Worm (Caenorhabditis elegans): Measurements from ENCODE around the gene B0546.3.

- TF ChIP-seq unc-62 (GFP tag; optimal IDR thresholded peaks at IDR 0.05) (no peak), blmp-1 (tag; optimal IDR thresholded peaks at IDR 0.05) (no peak), mab-5 (tag; optimal IDR thresholded peaks at IDR 0.05) (no peak), lsy-2 (tag; optimal IDR thresholded peaks at IDR 0.05) (no peak), nhr-12 (tag; optimal IDR thresholded peaks at IDR 0.05) (no peak), snpc-4 (tag; optimal IDR thresholded peaks at IDR 0.05) (no peak), elt-3 (tag; optimal IDR thresholded peaks at IDR 0.05) (no peak), ceh-83 (GFP tag; optimal IDR thresholded peaks at IDR 0.05) (no peak), unc-120 (tag; optimal IDR thresholded peaks at IDR 0.05; ENCODE audit: poor library complexity, severe bottlenecking) (no peak), elt-1 (tag; optimal IDR thresholded peaks at IDR 0.05; ENCODE audit: borderline replicate concordance, insufficient read depth) (no peak), pha-4 (tag; optimal IDR thresholded peaks at IDR 0.05) (no peak)
These were observed 18.9 kb downstream of the B0546.3 start for ce11 chrIV:3363784-3364183.
